Worm (Caenorhabditis elegans) whole organism, L4 larva: Measurements from ENCODE around the gene Y71H2B.8.

Source experiments
- F49E8.2 ChIP-seq: sonication (generic microtip); optimal IDR thresholded peaks from 2 replicates; lab custom pipeline; 2016; ENCODE audit warnings: missing compliant biosample characterization, mild to moderate bottlenecking, missing genetic modification characterization, borderline replicate concordance
- T20F7.1 ChIP-seq: fragments of 200-800 bp; sonication (Bioruptor generic); optimal IDR thresholded peaks from 2 replicates; lab custom pipeline; 2018; ENCODE audit warnings: mild to moderate bottlenecking, missing genetic modification characterization, missing compliant biosample characterization
- Y105C5A.15 ChIP-seq: fragments of 200-800 bp; sonication (Bioruptor generic); IDR thresholded peaks from 2 replicates; pipeline ENCODE4 v1.3.6; 2022; ENCODE audit warnings: missing genetic modification characterization, missing compliant biosample characterization
- Y48G9A.11 ChIP-seq: fragments of 200-800 bp; sonication (Bioruptor generic); IDR thresholded peaks from 2 replicates; pipeline ENCODE4 v1.3.6; 2022; ENCODE audit warnings: missing genetic modification reagents, missing genetic modification characterization, missing compliant biosample characterization
- aly-2 ChIP-seq: sonication (generic microtip); optimal IDR thresholded peaks from 2 replicates; lab custom pipeline; 2018; ENCODE audit warnings: missing biosample characterization, missing genetic modification characterization
- arid-1 ChIP-seq: fragments of 200-800 bp; sonication (Bioruptor generic); conservative IDR thresholded peaks from 2 replicates; pipeline ENCODE4 v1.3.6; 2022; ENCODE audit warnings: missing genetic modification reagents, missing genetic modification characterization, missing compliant biosample characterization
- ceh-20 ChIP-seq: fragments of 200-800 bp; sonication (Bioruptor generic); IDR thresholded peaks from 2 replicates; pipeline ENCODE4 v1.3.6; 2022; ENCODE audit warnings: missing genetic modification reagents, missing genetic modification characterization, missing compliant biosample characterization
- ceh-32 ChIP-seq: sonication (generic microtip); optimal IDR thresholded peaks from 2 replicates; lab custom pipeline; 2016; ENCODE audit warnings: mild to moderate bottlenecking, missing genetic modification characterization, missing compliant biosample characterization; ENCODE audit not compliant: poor library complexity
- ceh-82 ChIP-seq: sonication (generic microtip); optimal IDR thresholded peaks from 2 replicates; lab custom pipeline; 2017; ENCODE audit warnings: missing biosample characterization, missing genetic modification characterization
- ctbp-1 ChIP-seq: fragments of 200-800 bp; sonication (Bioruptor generic); IDR thresholded peaks from 2 replicates; pipeline ENCODE4 v1.3.6; 2022; ENCODE audit warnings: missing genetic modification reagents, missing genetic modification characterization, missing compliant biosample characterization
- daf-16 ChIP-seq, 3 experiments: sonication (generic microtip); optimal IDR thresholded peaks; 2 replicates each; lab custom pipeline; 2016 to 2017; ENCODE audit warnings: missing genetic modification characterization in 3 of 3, missing genetic modification reagents in 3 of 3, mild to moderate bottlenecking in 2 of 3, missing compliant biosample characterization in 2 of 3, missing biosample characterization in 1 of 3, moderate library complexity in 1 of 3
- daf-19 ChIP-seq: fragments of 200-800 bp; sonication (Bioruptor generic); conservative IDR thresholded peaks from 2 replicates; pipeline ENCODE4 v1.3.6; 2022; ENCODE audit warnings: missing genetic modification characterization, missing compliant biosample characterization
- dmd-8 ChIP-seq: fragments of 200-800 bp; sonication (Bioruptor generic); IDR thresholded peaks from 2 replicates; pipeline ENCODE4 v1.3.6; 2022; ENCODE audit warnings: missing genetic modification characterization, missing compliant biosample characterization
- dpl-1 ChIP-seq: fragments of 150-350 bp; optimal IDR thresholded peaks from 2 replicates; lab custom pipeline; 2014; ENCODE audit warnings: missing biosample characterization, missing genetic modification reagents, missing genetic modification characterization
- duxl-1 ChIP-seq: sonication (generic microtip); optimal IDR thresholded peaks from 2 replicates; lab custom pipeline; 2016; ENCODE audit warnings: mild to moderate bottlenecking, missing genetic modification characterization, moderate library complexity, missing compliant biosample characterization; ENCODE audit not compliant: poor library complexity
- dve-1 ChIP-seq: sonication (generic microtip); optimal IDR thresholded peaks from 2 replicates; lab custom pipeline; 2017; ENCODE audit warnings: antibody characterized with exemption, mild to moderate bottlenecking, missing genetic modification characterization, missing compliant biosample characterization; ENCODE audit not compliant: insufficient read depth
- egl-43 ChIP-seq: fragments of 200-800 bp; sonication (Bioruptor generic); IDR thresholded peaks from 2 replicates; pipeline ENCODE4 v1.3.6; 2022; ENCODE audit warnings: missing genetic modification reagents, missing genetic modification characterization, missing compliant biosample characterization
- fkh-10 ChIP-seq: fragments of 150-350 bp; optimal IDR thresholded peaks from 2 replicates; lab custom pipeline; 2014; ENCODE audit warnings: missing biosample characterization, missing genetic modification reagents, missing genetic modification characterization
- hif-1 ChIP-seq, 2 experiments: sonication (generic microtip); optimal IDR thresholded peaks; 2 replicates each; lab custom pipeline; 2016 to 2017; ENCODE audit warnings: missing compliant biosample characterization in 2 of 2, missing genetic modification characterization in 2 of 2, missing genetic modification reagents in 2 of 2, missing genotype in 2 of 2, mild to moderate bottlenecking in 1 of 2
- lin-1 ChIP-seq: fragments of 200-800 bp; sonication (Bioruptor generic); IDR thresholded peaks from 2 replicates; pipeline ENCODE4 v1.3.6; 2022; ENCODE audit warnings: missing genetic modification reagents, missing genetic modification characterization, missing compliant biosample characterization
- lin-38 ChIP-seq: fragments of 200-800 bp; sonication (Bioruptor generic); IDR thresholded peaks from 2 replicates; pipeline ENCODE4 v1.3.6; 2022; ENCODE audit warnings: missing genetic modification reagents, missing genetic modification characterization, missing compliant biosample characterization
- lsy-2 ChIP-seq, 2 experiments: fragments of 150-350 bp in 1 of 2; sonication (generic microtip) in 1 of 2; optimal IDR thresholded peaks; 2 replicates each; lab custom pipeline; 2014 to 2017; ENCODE audit warnings: missing biosample characterization in 2 of 2, missing genetic modification characterization in 2 of 2
- madf-5 ChIP-seq, 2 experiments: fragments of 200-800 bp; sonication (Bioruptor generic); IDR thresholded peaks; 2 replicates each; pipeline ENCODE4 v1.3.6; 2022; ENCODE audit warnings: missing compliant biosample characterization in 2 of 2, missing genetic modification characterization in 2 of 2
- mdl-1 ChIP-seq, 2 experiments: fragments of 150-350 bp in 1 of 2; sonication (generic microtip) in 1 of 2; optimal IDR thresholded peaks; 2 replicates each; lab custom pipeline; 2014 to 2017; ENCODE audit warnings: missing biosample characterization in 2 of 2, missing genetic modification characterization in 2 of 2
- mxl-2 ChIP-seq: fragments of 200-800 bp; sonication (Bioruptor generic); conservative IDR thresholded peaks from 2 replicates; pipeline ENCODE4 v1.3.6; 2022; ENCODE audit warnings: missing genetic modification reagents, missing genetic modification characterization, missing compliant biosample characterization
- nhr-10 ChIP-seq: fragments of 150-350 bp; optimal IDR thresholded peaks from 2 replicates; lab custom pipeline; 2014; ENCODE audit warnings: missing biosample characterization, missing genetic modification characterization
- nhr-41 ChIP-seq: fragments of 200-800 bp; sonication (Bioruptor generic); IDR thresholded peaks from 2 replicates; pipeline ENCODE4 v1.3.6; 2022; ENCODE audit warnings: missing genetic modification reagents, missing genetic modification characterization, missing compliant biosample characterization
- nhr-48 ChIP-seq: sonication (generic microtip); optimal IDR thresholded peaks from 2 replicates; lab custom pipeline; 2016; ENCODE audit warnings: mild to moderate bottlenecking, missing genetic modification characterization, missing compliant biosample characterization
- nhr-6 ChIP-seq: fragments of 150-350 bp; optimal IDR thresholded peaks from 2 replicates; lab custom pipeline; 2014; ENCODE audit warnings: missing biosample characterization, missing genetic modification characterization
- pha-4 ChIP-seq, 2 experiments: fragments of 150-350 bp in 1 of 2; fragments of 200-800 bp in 1 of 2; sonication (Bioruptor generic) in 1 of 2; IDR thresholded peaks in 1 of 2; optimal IDR thresholded peaks in 1 of 2; 2 replicates each; pipeline versions ENCODE4 v1.3.6 to Lab custom; 2014 to 2022; ENCODE audit warnings: missing genetic modification characterization in 2 of 2, missing genetic modification reagents in 2 of 2, missing biosample characterization in 1 of 2, missing compliant biosample characterization in 1 of 2
- rbr-2 ChIP-seq: sonication (generic microtip); optimal IDR thresholded peaks from 2 replicates; lab custom pipeline; 2016; ENCODE audit warnings: missing genotype, missing genetic modification characterization, missing compliant biosample characterization
- saeg-2 ChIP-seq: fragments of 200-800 bp; sonication (Bioruptor generic); IDR thresholded peaks from 2 replicates; pipeline ENCODE4 v1.3.6; 2022; ENCODE audit warnings: missing genetic modification reagents, missing genetic modification characterization, missing compliant biosample characterization
- set-16 ChIP-seq: fragments of 200-800 bp; sonication (Bioruptor generic); IDR thresholded peaks from 2 replicates; pipeline ENCODE4 v1.3.6; 2022; ENCODE audit warnings: missing genetic modification reagents, missing genetic modification characterization, missing compliant biosample characterization
- snpc-4 ChIP-seq: fragments of 150-350 bp; optimal IDR thresholded peaks from 2 replicates; lab custom pipeline; 2014; ENCODE audit warnings: missing biosample characterization, missing genetic modification characterization
- spr-1 ChIP-seq: sonication (generic microtip); optimal IDR thresholded peaks from 2 replicates; lab custom pipeline; 2016; ENCODE audit warnings: mild to moderate bottlenecking, missing genetic modification characterization, missing compliant biosample characterization
- tag-97 ChIP-seq: fragments of 200-800 bp; sonication (Bioruptor generic); IDR thresholded peaks from 2 replicates; pipeline ENCODE4 v1.3.6; 2022; ENCODE audit warnings: missing genetic modification characterization, missing compliant biosample characterization
- unc-62 ChIP-seq, 3 experiments: fragments of 150-350 bp in 1 of 3; sonication (generic microtip); optimal IDR thresholded peaks in 2 of 3; peaks in 1 of 3; 1 replicate in 1 of 3; 2 replicates in 2 of 3; lab custom pipeline; 2014 to 2017; ENCODE audit warnings: missing biosample characterization in 3 of 3, missing genetic modification characterization in 3 of 3, missing genetic modification reagents in 3 of 3, missing genotype in 1 of 3
- vab-7 ChIP-seq: fragments of 200-800 bp; sonication (Bioruptor generic); IDR thresholded peaks from 2 replicates; pipeline ENCODE4 v1.3.6; 2022; ENCODE audit warnings: missing genetic modification reagents, missing genetic modification characterization, missing compliant biosample characterization
- zip-2 ChIP-seq: fragments of 150-350 bp; optimal IDR thresholded peaks from 2 replicates; lab custom pipeline; 2014; ENCODE audit warnings: missing biosample characterization, missing genetic modification characterization
- ztf-7 ChIP-seq: fragments of 150-350 bp; optimal IDR thresholded peaks from 2 replicates; lab custom pipeline; 2014; ENCODE audit warnings: missing biosample characterization, missing genetic modification characterization

Y71H2B.8 gene

DNA sequence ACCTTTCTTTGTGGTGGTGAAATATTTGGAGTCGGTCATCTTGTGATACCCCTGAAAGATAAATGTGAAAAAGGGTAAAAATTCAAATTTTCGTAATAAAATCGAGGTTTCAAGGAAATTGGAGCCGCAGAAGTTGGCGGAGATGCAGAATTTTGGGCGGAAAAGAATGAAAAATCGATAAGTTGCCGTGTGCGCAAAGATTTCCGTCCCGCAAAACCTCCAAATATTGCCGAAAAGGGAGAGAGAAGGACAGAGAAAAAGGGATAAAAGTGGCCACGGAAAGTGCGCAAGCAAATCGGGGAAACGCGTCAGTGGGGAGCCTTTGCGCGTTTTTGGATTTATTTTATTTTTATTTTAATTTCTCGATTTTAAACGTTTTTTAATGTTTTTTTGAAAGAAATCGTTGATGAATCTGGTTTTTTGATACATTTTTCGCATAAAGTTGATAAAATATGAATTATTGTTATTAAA, 17.9 kb downstream of the Y71H2B.8 start, which contains the start of gene apb-1 (continued):
- TF ChIP-seq egl-43 (peak; percentile 88), Y48G9A.11 (GFP tag; lab: Robert Waterston, UW) (peak; percentile 38; the same call in 1 of the 2 replicates), arid-1 (GFP tag; lab: Robert Waterston, UW) (peak; percentile 90), unc-62 (GFP tag; optimal IDR thresholded peaks at IDR 0.05 in 1 of 2; lab: Kevin White, UChicago) (peak in 1 of 2 experiments; percentile 99), unc-62 (tag; optimal IDR thresholded peaks at IDR 0.05; lab: Kevin White, UChicago) (no peak), lin-1 (GFP tag; lab: Robert Waterston, UW) (no peak), ztf-7 (peak; percentile 83), Y105C5A.15 (no peak), spr-1 (tag; lab: Kevin White, UChicago) (peak; percentile 90), dmd-8 (GFP tag; lab: Robert Waterston, UW) (no peak), pha-4 (GFP tag; IDR thresholded peaks at IDR 0.05; lab: Robert Waterston, UW) (peak; percentile 84), pha-4 (tag; optimal IDR thresholded peaks at IDR 0.05; lab: Kevin White, UChicago) (peak; percentile 86), daf-16 (GFP tag; optimal IDR thresholded peaks at IDR 0.05; lab: Kevin White, UChicago) (peak in 1 of 2 experiments; percentile 30), daf-16 (tag; optimal IDR thresholded peaks at IDR 0.05; lab: Kevin White, UChicago) (peak; percentile 40), nhr-41 (no peak), madf-5 (GFP tag; IDR thresholded peaks at IDR 0.05; lab: Robert Waterston, UW) (no peak), tag-97 (GFP tag; lab: Robert Waterston, UW) (no peak), ceh-20 (GFP tag; lab: Robert Waterston, UW) (peak; percentile 71; the same call in 1 of the 2 replicates), rbr-2 (tag; lab: Kevin White, UChicago) (peak; percentile 95), T20F7.1 (GFP tag; lab: Kevin White, UChicago) (peak; percentile 78), dve-1 (peak; percentile 94), daf-19 (GFP tag; lab: Robert Waterston, UW) (no peak), zip-2 (peak; percentile 28), nhr-48 (tag; lab: Kevin White, UChicago) (peak; percentile 57), ceh-82 (tag; lab: Kevin White, UChicago) (no peak), ceh-32 (peak; percentile 47), dpl-1 (GFP tag; lab: Kevin White, UChicago) (peak; percentile 88), mxl-2 (GFP tag; lab: Robert Waterston, UW) (no peak), vab-7 (peak; percentile 51; the same call in 1 of the 2 replicates), nhr-10 (tag; lab: Kevin White, UChicago) (no peak), mdl-1 (tag; optimal IDR thresholded peaks at IDR 0.05; lab: Kevin White, UChicago) (peak in 1 of 2 experiments; percentile 29), saeg-2 (GFP tag; lab: Robert Waterston, UW) (0 out of 2 replicates have a peak, but pooled peaks have one; percentile 57), nhr-6 (tag; lab: Kevin White, UChicago) (peak; percentile 92), lin-38 (GFP tag; lab: Robert Waterston, UW) (peak; percentile 92), duxl-1 (tag; lab: Kevin White, UChicago) (peak; percentile 67), aly-2 (tag; lab: Kevin White, UChicago) (no peak), lsy-2 (tag; optimal IDR thresholded peaks at IDR 0.05; lab: Kevin White, UChicago) (peak; percentile 73 to 96), snpc-4 (no peak), fkh-10 (GFP tag; lab: Kevin White, UChicago) (peak; percentile 95), hif-1 (tag; optimal IDR thresholded peaks at IDR 0.05; lab: Kevin White, UChicago) (peak in 1 of 2 experiments; percentile 59), ctbp-1 (GFP tag; lab: Robert Waterston, UW) (peak; percentile 95), F49E8.2 (tag; lab: Kevin White, UChicago) (peak; percentile 33), set-16 (peak; percentile 57)
